Fruit fly (Drosophila melanogaster) whole organism, pupa: Measurements from ENCODE around the gene mRpS7.

Experiments
- CG10348 ChIP-seq: fragments of 200-800 bp; sonication (Bioruptor generic); IDR thresholded peaks from 2 replicates; pipeline ENCODE4 v1.3.6; 2022; ENCODE audit warnings: missing biosample characterization, missing genetic modification characterization
- CG12605 ChIP-seq: fragments of 200-800 bp; sonication (Bioruptor generic); IDR thresholded peaks from 2 replicates; pipeline ENCODE4 v1.3.6; 2022; ENCODE audit warnings: missing biosample characterization, missing genetic modification characterization
- CG13204 ChIP-seq: fragments of 200-800 bp; sonication (Bioruptor generic); optimal IDR thresholded peaks from 2 replicates; lab custom pipeline; 2018; ENCODE audit warnings: missing biosample characterization, mild to moderate bottlenecking, missing genetic modification characterization, moderate library complexity
- CG14655 ChIP-seq: fragments of 200-800 bp; sonication (Bioruptor generic); optimal IDR thresholded peaks from 3 replicates; lab custom pipeline; 2017; ENCODE audit warnings: mild to moderate bottlenecking, missing biosample characterization, missing genetic modification reagents, missing genetic modification characterization
- CG15710 ChIP-seq: fragments of 200-800 bp; sonication (Bioruptor generic); optimal IDR thresholded peaks from 2 replicates; lab custom pipeline; 2018; ENCODE audit warnings: missing biosample characterization, mild to moderate bottlenecking, missing genetic modification characterization, moderate library complexity
- CG17806 ChIP-seq: fragments of 200-800 bp; sonication (Bioruptor generic); optimal IDR thresholded peaks from 2 replicates; lab custom pipeline; 2018; ENCODE audit warnings: missing biosample characterization, mild to moderate bottlenecking, missing genetic modification characterization, moderate library complexity
- CG32121 ChIP-seq: fragments of 200-800 bp; sonication (Bioruptor generic); IDR thresholded peaks from 2 replicates; pipeline ENCODE4 v1.3.6; 2022; ENCODE audit warnings: missing biosample characterization, missing genetic modification characterization
- CG34367 ChIP-seq: fragments of 200-800 bp; sonication (Bioruptor generic); optimal IDR thresholded peaks from 2 replicates; lab custom pipeline; 2018; ENCODE audit warnings: missing biosample characterization, mild to moderate bottlenecking, missing genetic modification characterization
- CG4496 ChIP-seq: fragments of 200-800 bp; sonication (Bioruptor generic); IDR thresholded peaks from 3 replicates; pipeline ENCODE4 v1.3.6; 2022; ENCODE audit warnings: missing biosample characterization, missing genetic modification characterization
- CG8159 ChIP-seq: fragments of 200-800 bp; sonication (Bioruptor generic); optimal IDR thresholded peaks from 3 replicates; lab custom pipeline; 2018; ENCODE audit warnings: missing biosample characterization, mild to moderate bottlenecking, missing genetic modification characterization, moderate library complexity
- CG8301 ChIP-seq: fragments of 200-800 bp; sonication (Bioruptor generic); optimal IDR thresholded peaks from 2 replicates; lab custom pipeline; 2018; ENCODE audit warnings: missing biosample characterization, mild to moderate bottlenecking, missing genetic modification characterization
- CG9948 ChIP-seq: fragments of 200-800 bp; sonication (Bioruptor generic); optimal IDR thresholded peaks from 2 replicates; lab custom pipeline; 2018; ENCODE audit warnings: missing biosample characterization, mild to moderate bottlenecking, missing genetic modification characterization, moderate library complexity
- D1 ChIP-seq: fragments of 200-800 bp; sonication (Bioruptor generic); optimal IDR thresholded peaks from 2 replicates; lab custom pipeline; 2018; ENCODE audit warnings: missing biosample characterization, mild to moderate bottlenecking, missing genetic modification characterization, moderate library complexity
- EcR ChIP-seq: fragments of 200-800 bp; sonication (Bioruptor generic); optimal IDR thresholded peaks from 3 replicates; lab custom pipeline; 2019; ENCODE audit warnings: missing biosample characterization, missing genetic modification characterization, mild to moderate bottlenecking, moderate library complexity, missing genetic modification reagents
- Ets98B ChIP-seq: fragments of 200-800 bp; sonication (Bioruptor generic); IDR thresholded peaks from 2 replicates; pipeline ENCODE4 v1.3.6; 2022; ENCODE audit warnings: missing biosample characterization, missing genetic modification characterization
- Pif1A ChIP-seq: fragments of 200-800 bp; sonication (Bioruptor generic); optimal IDR thresholded peaks from 3 replicates; lab custom pipeline; 2016; ENCODE audit warnings: missing biosample characterization, missing genetic modification characterization
- Pif1B ChIP-seq: fragments of 200-800 bp; sonication (Bioruptor generic); optimal IDR thresholded peaks from 3 replicates; lab custom pipeline; 2016; ENCODE audit warnings: missing biosample characterization, missing genetic modification characterization
- Snoo ChIP-seq: fragments of 200-800 bp; sonication (Bioruptor generic); optimal IDR thresholded peaks from 3 replicates; lab custom pipeline; 2017; ENCODE audit warnings: missing biosample characterization, mild to moderate bottlenecking, missing genetic modification characterization, inconsistent platforms
- fd96Ca ChIP-seq: fragments of 200-800 bp; sonication (Bioruptor generic); IDR thresholded peaks from 3 replicates; pipeline ENCODE4 v1.3.6; 2022; ENCODE audit warnings: missing biosample characterization, missing genetic modification characterization
- gl ChIP-seq: fragments of 200-800 bp; sonication (Bioruptor generic); optimal IDR thresholded peaks from 2 replicates; lab custom pipeline; 2018; ENCODE audit warnings: missing biosample characterization, mild to moderate bottlenecking, missing genetic modification characterization
- rn ChIP-seq: fragments of 200-800 bp; sonication (Bioruptor generic); IDR thresholded peaks from 2 replicates; pipeline ENCODE4 v1.3.6; 2022; ENCODE audit warnings: missing biosample characterization, missing genetic modification characterization

mRpS7 gene

DNA sequence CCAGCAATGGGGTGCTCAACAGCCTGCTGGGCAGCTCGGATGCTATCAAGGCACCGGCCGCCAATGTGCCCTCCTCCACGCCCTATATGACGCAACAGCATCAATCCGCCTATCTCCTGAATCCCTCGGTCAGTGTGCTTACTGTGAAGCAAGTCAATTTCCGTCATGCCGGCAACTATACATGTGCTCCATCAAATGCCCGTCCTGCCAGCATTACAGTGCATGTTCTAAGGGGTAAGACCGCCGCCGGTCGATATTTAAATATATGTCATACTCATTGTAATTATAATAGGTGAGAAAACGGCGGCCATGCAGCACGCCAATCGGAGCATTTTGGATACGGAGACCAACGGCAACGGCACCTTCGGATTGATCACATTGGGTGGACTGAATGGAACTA lies 7.8 kb upstream of the mRpS7 start:
- TF ChIP-seq fd96Ca = no peak

DNA sequence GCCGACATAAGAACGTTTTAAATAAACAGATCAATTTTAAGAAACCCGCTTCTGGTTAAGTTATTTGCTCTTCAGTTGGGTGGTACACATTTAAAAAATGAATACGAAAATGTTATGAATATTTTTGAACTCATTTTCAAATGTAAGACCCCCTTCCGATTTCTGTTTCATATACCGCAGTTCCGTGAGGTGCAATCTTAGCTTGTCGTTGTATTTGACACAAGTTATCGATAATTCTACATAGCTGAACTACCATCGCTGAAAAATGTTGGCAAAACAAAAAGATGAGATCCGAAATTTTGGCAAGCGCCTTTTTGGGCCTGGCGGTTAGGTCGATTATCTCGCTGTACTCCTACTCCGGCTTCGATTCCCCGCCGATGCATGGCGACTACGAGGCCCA lies 6.6 kb upstream of the mRpS7 start, which contains the start of gene gny:
Gene gny (plus strand): TSS at position 239 of the 400 bp plus-strand sequence.
- no peak for TF ChIP-seq CG13204 (GFP tag; lab: Kevin White, UChicago)
- TF ChIP-seq D1 (tag; lab: Kevin White, UChicago) = no peak
- no peak for TF ChIP-seq CG14655
- TF ChIP-seq, all 21 proteins: peak for 0

DNA sequence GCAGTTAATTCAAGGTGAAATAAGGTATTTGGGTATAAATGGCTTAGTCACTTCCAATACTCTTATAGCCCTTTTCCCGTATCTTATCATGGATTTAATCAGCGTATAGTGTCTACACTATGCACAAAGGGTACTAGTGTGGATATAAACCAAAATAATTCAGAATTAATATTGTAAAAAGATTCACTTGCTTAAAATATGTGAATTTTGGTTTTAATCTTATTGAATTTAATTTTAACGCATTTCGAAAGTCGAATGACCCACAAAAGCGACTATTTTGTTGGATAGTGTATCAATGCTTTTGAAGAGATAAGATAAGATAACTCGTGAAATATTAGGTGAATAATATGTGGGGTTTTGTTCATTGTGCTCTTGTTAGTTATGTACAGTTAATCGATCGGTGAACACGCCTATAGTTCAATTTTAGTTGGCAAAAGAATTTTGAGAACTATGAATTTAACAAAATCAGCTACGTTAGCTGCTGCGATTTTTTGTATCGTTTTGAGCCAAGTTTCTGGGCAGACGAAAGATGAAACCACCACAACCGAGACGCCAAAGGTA lies 4.5 kb upstream of the mRpS7 start, which contains the start of gene CG5096:
Gene CG5096 (plus strand): TSS at position 374 of the 561 bp plus-strand sequence.
- peak; percentile 60 for TF ChIP-seq CG17806
- TF ChIP-seq Ets98B (GFP tag; lab: Robert Waterston, UW) = peak; percentile 37
- TF ChIP-seq CG15710 (tag; lab: Kevin White, UChicago) = peak; percentile 53
- peak; percentile 41; the same call in 1 of the 2 replicates for TF ChIP-seq CG32121
- peak; percentile 3 for TF ChIP-seq CG34367 (tag; lab: Kevin White, UChicago)
- TF ChIP-seq CG4496 (GFP tag; lab: Robert Waterston, UW) = peak; percentile 72
- TF ChIP-seq Snoo = peak; percentile 54
- TF ChIP-seq Pif1A (GFP tag; lab: Kevin White, UChicago) = no peak
- TF ChIP-seq D1 (tag; lab: Kevin White, UChicago) = no peak
- TF ChIP-seq CG9948 = peak; percentile 32
- TF ChIP-seq CG8301 = no peak

DNA sequence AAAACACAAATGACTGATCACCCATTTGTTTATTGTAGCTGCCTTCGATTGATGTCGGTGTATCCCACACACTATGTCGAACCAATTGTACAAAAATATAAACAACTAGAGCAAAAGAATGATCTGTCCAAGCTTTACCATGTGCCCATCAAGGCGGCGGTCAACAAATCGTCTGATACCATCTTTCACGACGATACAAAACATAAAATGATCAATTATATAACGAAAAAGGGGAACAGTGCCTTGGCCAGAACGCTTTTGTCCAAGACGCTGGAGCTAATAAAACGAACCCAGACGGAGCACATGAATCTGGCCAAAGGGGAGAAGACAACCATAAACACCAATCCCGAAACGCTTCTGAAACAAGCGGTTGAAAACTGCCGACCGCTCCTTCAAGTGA lies 362 bp downstream of the mRpS7 start:
- no peak for TF ChIP-seq D1 (tag; lab: Kevin White, UChicago)
- TF ChIP-seq CG13204 (GFP tag; lab: Kevin White, UChicago) = no peak
- no peak for TF ChIP-seq gl (tag; lab: Kevin White, UChicago)
- TF ChIP-seq CG8301 = no peak
- no peak for TF ChIP-seq CG32121
- no peak for TF ChIP-seq CG17806
- TF ChIP-seq CG34367 (tag; lab: Kevin White, UChicago) = no peak
- no peak for TF ChIP-seq Snoo
- no peak for TF ChIP-seq rn (GFP tag; lab: Robert Waterston, UW)
- no peak for TF ChIP-seq Pif1A (GFP tag; lab: Kevin White, UChicago)
- no peak for TF ChIP-seq CG12605
- TF ChIP-seq CG14655 = no peak
- TF ChIP-seq fd96Ca = no peak
- TF ChIP-seq CG4496 (GFP tag; lab: Robert Waterston, UW) = no peak
- TF ChIP-seq Ets98B (GFP tag; lab: Robert Waterston, UW) = no peak
- TF ChIP-seq CG10348 (GFP tag; lab: Robert Waterston, UW) = no peak
- TF ChIP-seq CG9948 = no peak
- TF ChIP-seq EcR (GFP tag; lab: Kevin White, UChicago) = no peak
- TF ChIP-seq CG8159 (tag; lab: Kevin White, UChicago) = no peak
- TF ChIP-seq, all 21 proteins: peak for 0

DNA sequence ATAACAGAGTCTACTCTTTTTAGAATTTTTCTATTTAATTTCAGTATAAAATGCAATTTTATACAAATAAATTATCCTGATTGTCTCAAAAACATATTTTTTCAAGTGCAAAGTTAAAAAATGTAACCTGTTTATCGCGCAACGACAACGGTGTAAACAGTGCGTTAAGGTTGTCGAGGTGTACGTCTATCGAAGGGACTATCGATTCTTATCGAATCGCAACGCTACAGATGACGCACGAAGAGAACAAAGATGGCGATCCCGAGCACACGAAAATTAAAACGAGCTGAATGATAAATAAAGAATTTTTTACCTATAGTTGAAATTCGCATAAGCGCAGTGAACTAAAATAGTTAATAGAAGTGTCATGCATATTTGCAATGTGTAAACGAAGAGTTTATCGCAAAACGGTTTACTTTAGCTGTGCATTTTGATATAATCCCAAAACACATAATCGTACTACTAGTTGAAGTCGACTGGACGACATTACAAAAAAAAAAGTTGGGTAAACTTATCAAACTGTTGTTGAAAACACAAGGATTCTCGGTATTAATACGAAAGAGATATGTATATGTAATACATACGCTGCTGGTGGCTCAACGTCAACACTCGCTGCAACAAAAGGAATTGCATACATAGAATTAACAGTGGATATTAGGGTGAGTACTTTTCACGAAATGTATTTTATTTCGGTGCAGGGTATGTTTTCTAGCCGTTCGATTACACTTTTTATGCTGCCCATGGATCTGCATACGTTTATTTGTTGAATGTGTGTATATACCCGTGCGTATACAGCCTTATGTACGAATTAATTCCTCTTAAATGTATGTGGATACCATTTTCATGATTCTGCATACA lies 1.6 kb downstream of the mRpS7 start, which contains the start of gene da:
Gene da (plus strand): TSS at position 237 of the 858 bp plus-strand sequence.
- TF ChIP-seq CG8159 (tag; lab: Kevin White, UChicago) (peak; percentile 31), fd96Ca (no peak), Pif1A (GFP tag; lab: Kevin White, UChicago) (peak; percentile 45), D1 (tag; lab: Kevin White, UChicago) (peak; percentile 72), Snoo (peak; percentile 41), CG14655 (no peak), CG9948 (peak; percentile 32), Ets98B (GFP tag; lab: Robert Waterston, UW) (peak; percentile 67), CG32121 (peak; percentile 61; the same call in 1 of the 2 replicates), CG17806 (peak; percentile 31), CG4496 (GFP tag; lab: Robert Waterston, UW) (peak; percentile 65; the same call in 2 of the 3 replicates), gl (tag; lab: Kevin White, UChicago) (no peak), rn (GFP tag; lab: Robert Waterston, UW) (no peak), EcR (GFP tag; lab: Kevin White, UChicago) (no peak), CG8301 (peak; percentile 16), CG13204 (GFP tag; lab: Kevin White, UChicago) (no peak), CG15710 (tag; lab: Kevin White, UChicago) (peak; percentile 39), Pif1B (no peak), CG10348 (GFP tag; lab: Robert Waterston, UW) (no peak), CG34367 (tag; lab: Kevin White, UChicago) (peak; percentile 17), CG12605 (peak; percentile 28)

DNA sequence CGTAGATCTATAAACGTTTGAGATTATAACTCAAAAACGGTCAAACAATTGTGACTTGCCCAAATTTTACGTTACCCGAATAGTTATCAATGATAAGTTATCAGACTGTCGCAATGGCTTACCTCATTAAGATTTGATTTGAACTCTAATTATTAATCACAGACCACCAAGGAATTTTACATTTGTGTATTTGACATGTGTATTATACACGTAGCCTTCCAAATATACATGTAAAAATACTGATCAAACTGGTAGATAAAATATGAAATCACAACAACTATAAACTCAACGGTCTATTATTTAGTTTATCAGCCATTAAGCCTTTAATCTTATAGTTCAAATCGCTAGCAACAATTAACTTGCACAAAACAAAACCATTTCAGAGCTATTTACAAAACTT lies 7.0 kb downstream of the mRpS7 start:
- TF ChIP-seq CG12605 (no peak), CG9948 (no peak)
